Fruit fly (Drosophila melanogaster): ENCODE data around the gene CG3386.

CG3386 gene

dm6 chr3L:696404-697054 is 14.3 kb upstream of the CG3386 start (continued):
- peak; percentile 88 for TF ChIP-seq CG8281 (tag; optimal IDR thresholded peaks at IDR 0.05)
- TF ChIP-seq Oaz (GFP tag; IDR thresholded peaks at IDR 0.05): peak; percentile 88
- TF ChIP-seq CG1529 (GFP tag; optimal IDR thresholded peaks at IDR 0.05): peak; percentile 93
- TF ChIP-seq CG12219 (GFP tag; optimal IDR thresholded peaks at IDR 0.05): peak; percentile 95
- TF ChIP-seq CG12104 (GFP tag; optimal IDR thresholded peaks at IDR 0.05): peak; percentile 90
- TF ChIP-seq pum (GFP tag; optimal IDR thresholded peaks at IDR 0.05): peak; percentile 64
- TF ChIP-seq ham (GFP tag; IDR thresholded peaks at IDR 0.05): peak; percentile 79
- TF ChIP-seq psq (GFP tag; optimal IDR thresholded peaks at IDR 0.05): peak; percentile 73
- no peak for TF ChIP-seq fru (optimal IDR thresholded peaks at IDR 0.05)
- TF ChIP-seq Mrtf (GFP tag; IDR thresholded peaks at IDR 0.05): peak; percentile 95
- peak; percentile 2 for TF ChIP-seq CG12236 (GFP tag; optimal IDR thresholded peaks at IDR 0.05)
- TF ChIP-seq CG7928 (GFP tag; optimal IDR thresholded peaks at IDR 0.05): peak; percentile 71
- peak; percentile 97 for TF ChIP-seq Ada2b (GFP tag; IDR thresholded peaks at IDR 0.05)
- no peak for TF ChIP-seq grn (GFP tag; optimal IDR thresholded peaks at IDR 0.05)
- no peak for TF ChIP-seq pfk (GFP tag; optimal IDR thresholded peaks at IDR 0.05)
- TF ChIP-seq CG12071 (GFP tag; optimal IDR thresholded peaks at IDR 0.05): peak; percentile 93
- TF ChIP-seq gcm2 (GFP tag; optimal IDR thresholded peaks at IDR 0.05): peak; percentile 50
- peak; percentile 94 for TF ChIP-seq CG32772 (GFP tag; IDR thresholded peaks at IDR 0.05)
- peak; percentile 93 for TF ChIP-seq sim (GFP tag; IDR thresholded peaks at IDR 0.05)
- TF ChIP-seq CG13296 (GFP tag; optimal IDR thresholded peaks at IDR 0.05): peak; percentile 96
- peak; percentile 98 for TF ChIP-seq CG11695 (GFP tag; IDR thresholded peaks at IDR 0.05)
- TF ChIP-seq Antp (GFP tag; optimal IDR thresholded peaks at IDR 0.05): peak; percentile 32
- peak; percentile 85 for TF ChIP-seq CG16779 (GFP tag; IDR thresholded peaks at IDR 0.05)
- peak; percentile 97 for TF ChIP-seq zfh1 (GFP tag; IDR thresholded peaks at IDR 0.05)
- no peak for TF ChIP-seq vnd (GFP tag; IDR thresholded peaks at IDR 0.05; ENCODE audit: partially characterized antibody)
- TF ChIP-seq cwo (GFP tag; optimal IDR thresholded peaks at IDR 0.05): peak; percentile 93
- TF ChIP-seq Awh (GFP tag; IDR thresholded peaks at IDR 0.05): peak; percentile 96
- TF ChIP-seq CG1792 (GFP tag; optimal IDR thresholded peaks at IDR 0.05): no peak
- TF ChIP-seq Hr3 (GFP tag; optimal IDR thresholded peaks at IDR 0.05): peak; percentile 93
- peak; percentile 93 for TF ChIP-seq az2 (GFP tag; optimal IDR thresholded peaks at IDR 0.05)
- TF ChIP-seq CG2889 (GFP tag; IDR thresholded peaks at IDR 0.05): peak; percentile 89
- TF ChIP-seq sens (GFP tag): peak; percentile 97
- TF ChIP-seq CG9437 (GFP tag; optimal IDR thresholded peaks at IDR 0.05): peak; percentile 87
- peak; percentile 93 for TF ChIP-seq ase (GFP tag; IDR thresholded peaks at IDR 0.05)
- TF ChIP-seq CG6654 (GFP tag; optimal IDR thresholded peaks at IDR 0.05): peak; percentile 83
- peak; percentile 96 for TF ChIP-seq CG8765 (GFP tag; IDR thresholded peaks at IDR 0.05)
- peak; percentile 85 for TF ChIP-seq CG31365 (tag; optimal IDR thresholded peaks at IDR 0.05)
- TF ChIP-seq CG17359 (tag; optimal IDR thresholded peaks at IDR 0.05): peak; percentile 98
- peak in 1 of 2 experiments; percentile 64 for TF ChIP-seq chif (GFP tag; optimal IDR thresholded peaks at IDR 0.05)
- peak; percentile 69 for TF ChIP-seq CG34376 (GFP tag; optimal IDR thresholded peaks at IDR 0.05)
- peak; percentile 92 for TF ChIP-seq toy (GFP tag; IDR thresholded peaks at IDR 0.05)
- peak; percentile 96 for TF ChIP-seq CG4424 (GFP tag; optimal IDR thresholded peaks at IDR 0.05)
- TF ChIP-seq CG31388 (GFP tag; optimal IDR thresholded peaks at IDR 0.05): peak; percentile 90
- peak; percentile 88 for TF ChIP-seq CG9215 (GFP tag; IDR thresholded peaks at IDR 0.05)
- no peak for TF ChIP-seq CG42726 (GFP tag; IDR thresholded peaks at IDR 0.05; ENCODE audit: partially characterized antibody)
- peak; percentile 70 for TF ChIP-seq CG10321 (GFP tag; IDR thresholded peaks at IDR 0.05)
- TF ChIP-seq ewg (GFP tag; optimal IDR thresholded peaks at IDR 0.05): peak; percentile 88
- TF ChIP-seq CG1603 (tag; optimal IDR thresholded peaks at IDR 0.05): peak; percentile 80
- TF ChIP-seq Sox102F (GFP tag; optimal IDR thresholded peaks at IDR 0.05): peak; percentile 94
- TF ChIP-seq CG7556 (GFP tag; optimal IDR thresholded peaks at IDR 0.05): peak; percentile 96
- TF ChIP-seq run (tag; optimal IDR thresholded peaks at IDR 0.05): peak; percentile 92
